Worm (Caenorhabditis elegans): Measurements from ENCODE around the gene T07A9.14.
"Not testable (repeated sequence)": the region's sequence is repeated elsewhere in the genome, so short reads cannot be mapped to it uniquely, and the experiment has no call there.

Gene T07A9.14

ce11 chrIV:383135-383731, 3.3 kb upstream of the T07A9.14 start, which contains the start of gene spl-1:
spl-1 (minus strand) TSS chrIV:383185.
- TF ChIP-seq hlh-11 (tag; optimal IDR thresholded peaks at IDR 0.05) = peak; percentile 36
- no peak for TF ChIP-seq mes-2 (tag; optimal IDR thresholded peaks at IDR 0.05; ENCODE audit: poor library complexity, severe bottlenecking)
- no peak for TF ChIP-seq hif-1 (tag; optimal IDR thresholded peaks at IDR 0.05)
- TF ChIP-seq php-3 (GFP tag; IDR thresholded peaks at IDR 0.05) = peak; percentile 66; the same call in 1 of the 2 replicates
- TF ChIP-seq dmd-9 (GFP tag; IDR thresholded peaks at IDR 0.05) = no peak
- peak; percentile 63 for TF ChIP-seq pqm-1 (tag; optimal IDR thresholded peaks at IDR 0.05)
- no peak for TF ChIP-seq spr-3 (GFP tag; optimal IDR thresholded peaks at IDR 0.05)
- no peak for TF ChIP-seq zip-2 (tag; optimal IDR thresholded peaks at IDR 0.05)
- no peak for TF ChIP-seq lin-38 (GFP tag; IDR thresholded peaks at IDR 0.05)
- TF ChIP-seq ceh-62 (tag; optimal IDR thresholded peaks at IDR 0.05) = no peak
- TF ChIP-seq nhr-77 (tag; optimal IDR thresholded peaks at IDR 0.05) = peak; percentile 68
- TF ChIP-seq lsy-2 (tag; optimal IDR thresholded peaks at IDR 0.05) = peak in 1 of 2 experiments; percentile 2
- no peak for TF ChIP-seq zfp-3 (GFP tag; conservative IDR thresholded peaks at IDR 0.05)
- TF ChIP-seq dmd-6 (GFP tag; IDR thresholded peaks at IDR 0.05) = peak; percentile 46; the same call in 1 of the 2 replicates
- TF ChIP-seq F44E2.7 (GFP tag; IDR thresholded peaks at IDR 0.05) = no peak
- peak; percentile 29 for TF ChIP-seq T20F7.1 (GFP tag; optimal IDR thresholded peaks at IDR 0.05)
- TF ChIP-seq daf-16 (GFP tag; optimal IDR thresholded peaks at IDR 0.05) = no peak
- TF ChIP-seq daf-16 (tag; optimal IDR thresholded peaks at IDR 0.05) = peak; percentile 88
- TF ChIP-seq nhr-28 (tag; optimal IDR thresholded peaks at IDR 0.05) = peak; percentile 83
- TF ChIP-seq dve-1 (tag; optimal IDR thresholded peaks at IDR 0.05; ENCODE audit: insufficient read depth) = peak; percentile 47

- peak; percentile 71 to 93; a peak in 3 of 4 replicates for TF ChIP-seq madf-5 (GFP tag; IDR thresholded peaks at IDR 0.05)
- TF ChIP-seq ctbp-1 (GFP tag; IDR thresholded peaks at IDR 0.05) = peak; percentile 97
- TF ChIP-seq lir-3 (tag; optimal IDR thresholded peaks at IDR 0.05) = peak; percentile 23
- TF ChIP-seq pqm-1 (tag; optimal IDR thresholded peaks at IDR 0.05) = peak; percentile 5
- TF ChIP-seq zfp-3 (GFP tag; conservative IDR thresholded peaks at IDR 0.05) = peak; percentile 95
- TF ChIP-seq arid-1 (GFP tag; conservative IDR thresholded peaks at IDR 0.05) = peak; percentile 97
- TF ChIP-seq unc-62 (GFP tag; optimal IDR thresholded peaks at IDR 0.05 in 1 of 2) = peak in 1 of 2 experiments; percentile 94
- not testable (repeated sequence) for TF ChIP-seq unc-62 (tag; optimal IDR thresholded peaks at IDR 0.05)
- TF ChIP-seq tag-97 (GFP tag; IDR thresholded peaks at IDR 0.05) = peak; percentile 89
- TF ChIP-seq F49E8.2 (tag; optimal IDR thresholded peaks at IDR 0.05; ENCODE audit: borderline replicate concordance) = peak; percentile 74
- TF ChIP-seq nhr-11 (tag; optimal IDR thresholded peaks at IDR 0.05) = peak; percentile 88
- TF ChIP-seq daf-19 (GFP tag; conservative IDR thresholded peaks at IDR 0.05) = peak; percentile 52; the same call in 1 of the 2 replicates
- peak; percentile 81 for TF ChIP-seq spr-1 (tag; optimal IDR thresholded peaks at IDR 0.05)
- TF ChIP-seq aha-1 (tag) = peak; percentile 80
- peak; percentile 99 for TF ChIP-seq vab-7 (GFP tag; IDR thresholded peaks at IDR 0.05)
- TF ChIP-seq F44E2.7 (GFP tag; IDR thresholded peaks at IDR 0.05) = 0 out of 2 replicates have a peak, but pooled peaks have one; percentile 9
- TF ChIP-seq dmd-9 (GFP tag; IDR thresholded peaks at IDR 0.05) = peak; percentile 96
- peak; percentile 92 for TF ChIP-seq nhr-42 (GFP tag; IDR thresholded peaks at IDR 0.05)
- peak; percentile 70; the same call in 1 of the 2 replicates for TF ChIP-seq lin-29 (GFP tag; IDR thresholded peaks at IDR 0.05)
- peak; percentile 88 for TF ChIP-seq F37D6.2 (tag; optimal IDR thresholded peaks at IDR 0.05)
- TF ChIP-seq mxl-2 (GFP tag; conservative IDR thresholded peaks at IDR 0.05) = 0 out of 2 replicates have a peak, but pooled peaks have one; percentile 13
- peak; percentile 95 for TF ChIP-seq madf-9 (GFP tag; conservative IDR thresholded peaks at IDR 0.05)
- TF ChIP-seq mdl-1 (tag; optimal IDR thresholded peaks at IDR 0.05) = peak; percentile 31 to 38
- TF ChIP-seq hmg-1.1 (GFP tag; IDR thresholded peaks at IDR 0.05) = peak; percentile 97
- TF ChIP-seq spr-3 (GFP tag; optimal IDR thresholded peaks at IDR 0.05) = peak; percentile 47
- TF ChIP-seq mxl-3 (GFP tag; optimal IDR thresholded peaks at IDR 0.05) = peak; percentile 67
- TF ChIP-seq nhr-25 (tag; optimal IDR thresholded peaks at IDR 0.05; ENCODE audit: borderline replicate concordance, insufficient read depth) = peak; percentile 63
- peak; percentile 92 for TF ChIP-seq Y75B8A.6 (GFP tag; IDR thresholded peaks at IDR 0.05)
- peak; percentile 61 for TF ChIP-seq nhr-48 (tag; optimal IDR thresholded peaks at IDR 0.05)
- TF ChIP-seq D1046.2 (GFP tag; IDR thresholded peaks at IDR 0.05) = peak; percentile 93
- peak; percentile 19 for TF ChIP-seq nhr-237 (tag; optimal IDR thresholded peaks at IDR 0.05)
These were observed 1.2 kb upstream of the T07A9.14 start, which contains the start of gene rps-24 for ce11 chrIV:385150-385937. rps-24 (plus strand) TSS chrIV:385887.
